Worm (Caenorhabditis elegans): ENCODE measurements around the gene C36A4.11.

The C36A4.11 gene

ce11 chrIII:3800934-3801252 is 39.5 kb upstream of the C36A4.11 start:
- no peak for TF ChIP-seq tra-4 (tag; optimal IDR thresholded peaks at IDR 0.05)

DNA sequence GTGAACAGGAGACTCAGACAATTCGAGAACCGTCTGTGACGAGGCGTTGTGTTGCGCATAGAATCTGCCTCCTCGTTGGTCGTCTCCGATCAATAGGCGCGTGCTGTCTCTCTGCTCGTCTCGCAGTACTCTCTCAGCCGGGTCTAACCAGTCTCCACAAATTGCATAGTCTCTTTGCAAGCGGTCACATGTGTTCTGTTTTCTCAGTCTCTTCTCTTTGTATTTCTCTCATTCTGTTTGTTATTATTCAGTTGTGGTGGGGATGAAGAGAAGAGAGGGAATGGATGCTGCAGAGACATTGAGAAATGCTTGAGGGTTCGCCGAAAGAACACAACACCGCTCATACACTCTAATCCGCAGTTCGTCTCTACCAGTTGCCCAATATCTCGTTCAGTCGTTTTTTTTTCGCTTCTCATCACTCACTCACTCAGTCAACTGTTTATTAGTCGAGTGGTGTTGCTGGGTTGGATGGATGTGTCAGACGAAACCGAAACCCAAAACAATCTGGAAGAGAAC is 38.9 kb upstream of the C36A4.11 start:
- TF ChIP-seq F13C5.2 (tag; optimal IDR thresholded peaks at IDR 0.05) (peak; percentile 66), pes-1 (GFP tag; IDR thresholded peaks at IDR 0.05) (peak; percentile 43), hmg-4 (GFP tag; optimal IDR thresholded peaks at IDR 0.05) (peak; percentile 84), ets-7 (tag; optimal IDR thresholded peaks at IDR 0.05) (no peak), tra-4 (tag; optimal IDR thresholded peaks at IDR 0.05) (no peak), hnd-1 (tag; optimal IDR thresholded peaks at IDR 0.05) (no peak), ceh-13 (GFP tag; optimal IDR thresholded peaks at IDR 0.05) (no peak), hmbx-1 (tag; optimal IDR thresholded peaks at IDR 0.05) (no peak), tbx-37 (GFP tag; conservative IDR thresholded peaks at IDR 0.05) (no peak), sea-1 (GFP tag; conservative IDR thresholded peaks at IDR 0.05) (no peak), aly-1 (tag; optimal IDR thresholded peaks at IDR 0.05) (no peak), flt-1 (GFP tag; IDR thresholded peaks at IDR 0.05) (no peak), scrt-1 (GFP tag; IDR thresholded peaks at IDR 0.05) (no peak), ceh-36 (tag; optimal IDR thresholded peaks at IDR 0.05) (peak; percentile 55), tbx-11 (GFP tag; IDR thresholded peaks at IDR 0.05) (no peak)

- TF ChIP-seq tbx-11 (GFP tag; IDR thresholded peaks at IDR 0.05) (no peak), ama-1 (optimal IDR thresholded peaks at IDR 0.05) (no peak), pes-1 (GFP tag; IDR thresholded peaks at IDR 0.05) (no peak), ets-7 (tag; optimal IDR thresholded peaks at IDR 0.05) (no peak), hmg-4 (GFP tag; optimal IDR thresholded peaks at IDR 0.05) (no peak)
These were observed 37.3 kb upstream of the C36A4.11 start for ce11 chrIII:3803113-3803512.

ce11 chrIII:3804422-3804821 is 36.0 kb upstream of the C36A4.11 start, which contains the start of gene xbx-5:
Gene xbx-5 (minus strand): TSS chrIII:3804477.
- TF ChIP-seq tra-4 (tag; optimal IDR thresholded peaks at IDR 0.05) (no peak), ama-1 (optimal IDR thresholded peaks at IDR 0.05) (no peak), ets-7 (tag; optimal IDR thresholded peaks at IDR 0.05) (no peak), hnd-1 (tag; optimal IDR thresholded peaks at IDR 0.05) (no peak), scrt-1 (GFP tag; IDR thresholded peaks at IDR 0.05) (no peak), ceh-13 (GFP tag; optimal IDR thresholded peaks at IDR 0.05) (no peak), aly-1 (tag; optimal IDR thresholded peaks at IDR 0.05) (no peak), pes-1 (GFP tag; IDR thresholded peaks at IDR 0.05) (no peak), tbx-37 (GFP tag; conservative IDR thresholded peaks at IDR 0.05) (no peak), B0310.2 (tag; optimal IDR thresholded peaks at IDR 0.05) (no peak), F13C5.2 (tag; optimal IDR thresholded peaks at IDR 0.05) (no peak), ceh-36 (tag; optimal IDR thresholded peaks at IDR 0.05) (no peak), hmbx-1 (tag; optimal IDR thresholded peaks at IDR 0.05) (no peak), flt-1 (GFP tag; IDR thresholded peaks at IDR 0.05) (no peak), tbx-11 (GFP tag; IDR thresholded peaks at IDR 0.05) (no peak)

- TF ChIP-seq sea-1 (GFP tag; conservative IDR thresholded peaks at IDR 0.05) = no peak
- TF ChIP-seq aly-1 (tag; optimal IDR thresholded peaks at IDR 0.05) = no peak
- TF ChIP-seq F13C5.2 (tag; optimal IDR thresholded peaks at IDR 0.05) = no peak
- no peak for TF ChIP-seq pes-1 (GFP tag; IDR thresholded peaks at IDR 0.05)
- no peak for TF ChIP-seq scrt-1 (GFP tag; IDR thresholded peaks at IDR 0.05)
- no peak for TF ChIP-seq ceh-13 (GFP tag; optimal IDR thresholded peaks at IDR 0.05)
- no peak for TF ChIP-seq B0310.2 (tag; optimal IDR thresholded peaks at IDR 0.05)
- no peak for TF ChIP-seq ceh-36 (tag; optimal IDR thresholded peaks at IDR 0.05)
These were observed 33.5 kb upstream of the C36A4.11 start for ce11 chrIII:3806883-3807282.

- no peak for TF ChIP-seq ceh-36 (tag; optimal IDR thresholded peaks at IDR 0.05)
- TF ChIP-seq scrt-1 (GFP tag; IDR thresholded peaks at IDR 0.05) = no peak
- TF ChIP-seq tbx-37 (GFP tag; conservative IDR thresholded peaks at IDR 0.05) = no peak
These were observed 32.8 kb upstream of the C36A4.11 start for ce11 chrIII:3807590-3807989.

ce11 chrIII:3809008-3809407 is 31.4 kb upstream of the C36A4.11 start, which contains the start of gene toh-1:
Gene toh-1 (minus strand): TSS chrIII:3809030.
- TF ChIP-seq scrt-1 (GFP tag; IDR thresholded peaks at IDR 0.05) (no peak), tbx-11 (GFP tag; IDR thresholded peaks at IDR 0.05) (no peak), sea-1 (GFP tag; conservative IDR thresholded peaks at IDR 0.05) (no peak), tra-4 (tag; optimal IDR thresholded peaks at IDR 0.05) (no peak), hmg-4 (GFP tag; optimal IDR thresholded peaks at IDR 0.05) (no peak)

- TF ChIP-seq B0310.2 (tag; optimal IDR thresholded peaks at IDR 0.05) = no peak
- peak; percentile 59 for TF ChIP-seq ceh-36 (tag; optimal IDR thresholded peaks at IDR 0.05)
These were observed 28.9 kb upstream of the C36A4.11 start for ce11 chrIII:3811375-3811924.

DNA sequence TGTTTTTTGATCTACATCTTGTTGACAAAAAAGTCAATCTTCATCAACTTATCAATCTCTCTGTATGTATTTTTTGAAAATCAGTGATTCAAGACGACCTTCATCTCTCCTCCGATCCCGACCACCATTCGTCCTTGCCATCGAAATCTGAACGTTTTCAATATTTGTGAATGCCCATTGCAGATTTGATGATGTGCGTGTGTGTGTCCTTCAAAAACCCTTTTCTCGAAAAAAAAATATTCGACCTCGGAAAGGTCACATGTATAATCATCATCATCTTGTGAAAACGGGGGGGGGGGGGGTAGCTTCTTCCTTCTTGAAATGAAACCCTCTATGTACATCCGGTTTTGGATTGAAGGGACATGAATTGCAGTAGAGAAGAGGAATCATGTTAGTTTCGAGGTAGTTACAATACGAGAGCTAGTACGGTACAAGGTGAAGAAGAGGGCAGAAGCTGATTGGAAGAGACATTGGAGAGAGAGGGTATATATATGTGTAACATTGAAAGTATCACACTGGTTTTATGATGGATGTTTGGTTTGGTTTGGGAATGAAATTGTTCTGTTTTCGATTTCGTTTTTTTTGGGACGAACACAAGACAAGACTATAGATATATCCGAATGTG is 27.9 kb upstream of the C36A4.11 start:
- peak; percentile 2 for TF ChIP-seq B0310.2 (tag; optimal IDR thresholded peaks at IDR 0.05)
- TF ChIP-seq ceh-36 (tag; optimal IDR thresholded peaks at IDR 0.05) = no peak
- no peak for TF ChIP-seq ets-7 (tag; optimal IDR thresholded peaks at IDR 0.05)
